Worm (Caenorhabditis elegans) whole organism, midembryonic: ENCODE results near the gene C23H5.12.

Experiments used
- T22C8.4 ChIP-seq: fragments of 200-800 bp; sonication (Bioruptor generic); IDR thresholded peaks from 2 replicates; pipeline ENCODE4 v1.3.6; 2022; ENCODE audit warnings: missing genetic modification characterization, missing compliant biosample characterization
- flt-1 ChIP-seq: fragments of 200-800 bp; sonication (Bioruptor generic); IDR thresholded peaks from 2 replicates; pipeline ENCODE4 v1.3.6; 2022; ENCODE audit warnings: missing genetic modification characterization, missing compliant biosample characterization
- tab-1 ChIP-seq: fragments of 200-800 bp; sonication (Bioruptor generic); IDR thresholded peaks from 2 replicates; pipeline ENCODE4 v1.3.6; 2022; ENCODE audit warnings: missing genetic modification characterization, missing compliant biosample characterization
- ztf-23 ChIP-seq: fragments of 200-800 bp; sonication (Bioruptor generic); IDR thresholded peaks from 2 replicates; pipeline ENCODE4 v1.3.6; 2022; ENCODE audit warnings: missing genetic modification reagents, missing genetic modification characterization, missing compliant biosample characterization
- ztf-29 ChIP-seq: fragments of 200-800 bp; sonication (Bioruptor generic); IDR thresholded peaks from 2 replicates; pipeline ENCODE4 v1.3.6; 2022; ENCODE audit warnings: missing genetic modification reagents, missing genetic modification characterization, missing compliant biosample characterization

ce11 chrIV:2113362-2114056, 19.8 kb upstream of the C23H5.12 start, which contains the start of gene C23H5.8:
- TF ChIP-seq tab-1 (GFP tag; lab: Robert Waterston, UW): no peak
- no peak for TF ChIP-seq T22C8.4 (GFP tag; lab: Robert Waterston, UW)
- TF ChIP-seq ztf-29: no peak
- TF ChIP-seq ztf-23 (GFP tag; lab: Robert Waterston, UW): no peak
- TF ChIP-seq flt-1: no peak
